Worm (Caenorhabditis elegans): ENCODE results near the gene C30G7.5.

DNA sequence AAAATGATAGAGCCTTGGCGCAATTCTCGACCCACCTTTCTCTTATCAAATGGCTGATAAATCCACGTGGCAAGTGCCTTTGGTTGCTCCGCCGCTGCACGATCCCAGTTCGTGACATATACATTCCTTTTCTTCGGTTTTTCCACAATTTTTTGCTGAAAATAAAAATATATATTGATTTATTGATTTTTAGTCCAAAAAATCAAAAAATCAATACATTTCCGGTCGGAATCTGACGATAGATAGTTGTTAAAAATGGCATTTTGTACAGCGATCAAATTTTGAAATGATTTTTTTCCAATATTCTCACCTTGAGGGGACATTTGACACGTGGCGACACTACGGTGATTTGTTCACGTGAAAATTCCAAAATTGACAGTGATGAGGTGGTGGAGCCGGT lies 10.8 kb downstream of the C30G7.5 start:
- no peak for TF ChIP-seq him-1 (tag; optimal IDR thresholded peaks at IDR 0.05)
- TF ChIP-seq dao-5 (tag; optimal IDR thresholded peaks at IDR 0.05), result no peak
